Worm (Caenorhabditis elegans) whole organism, L2 larva: ENCODE data around the gene rsp-7.

ENCODE experiments used
- F13H6.1 ChIP-seq: sonication (generic microtip); optimal IDR thresholded peaks from 2 replicates; lab custom pipeline; 2016; ENCODE audit warnings: missing genetic modification characterization, missing compliant biosample characterization
- ama-1 ChIP-seq: fragments of 150-350 bp; optimal IDR thresholded peaks from 2 replicates; lab custom pipeline; 2018; ENCODE audit warnings: inconsistent platforms
- ceh-16 ChIP-seq: fragments of 150-350 bp; optimal IDR thresholded peaks from 2 replicates; lab custom pipeline; 2014; ENCODE audit warnings: missing biosample characterization, missing genetic modification characterization
- lin-13 ChIP-seq: fragments of 150-350 bp; optimal IDR thresholded peaks from 2 replicates; lab custom pipeline; 2014; ENCODE audit warnings: missing biosample characterization, missing genetic modification reagents, missing genetic modification characterization
- lin-39 ChIP-seq: fragments of 150-350 bp; optimal IDR thresholded peaks from 2 replicates; lab custom pipeline; 2014; ENCODE audit warnings: missing biosample characterization, missing genetic modification reagents, missing genetic modification characterization
- mbf-1 ChIP-seq: sonication (generic microtip); optimal IDR thresholded peaks from 2 replicates; lab custom pipeline; 2017; ENCODE audit warnings: missing biosample characterization, missing genetic modification characterization
- mdl-1 ChIP-seq, 2 experiments: fragments of 150-350 bp in 1 of 2; sonication (generic microtip) in 1 of 2; optimal IDR thresholded peaks; 2 replicates each; lab custom pipeline; 2017; ENCODE audit warnings: missing biosample characterization in 2 of 2, missing genetic modification characterization in 2 of 2
- nhr-237 ChIP-seq: fragments of 150-350 bp; optimal IDR thresholded peaks from 2 replicates; lab custom pipeline; 2014; ENCODE audit warnings: missing biosample characterization, missing genetic modification characterization
- nhr-25 ChIP-seq: fragments of 150-350 bp; sonication (generic microtip); optimal IDR thresholded peaks from 3 replicates; lab custom pipeline; 2014; ENCODE audit warnings: missing biosample characterization, missing genetic modification characterization
- skn-1 ChIP-seq: sonication (generic microtip); optimal IDR thresholded peaks from 2 replicates; lab custom pipeline; 2017; ENCODE audit warnings: missing biosample characterization, missing genetic modification characterization
- sma-3 ChIP-seq: sonication (generic microtip); optimal IDR thresholded peaks from 2 replicates; lab custom pipeline; 2016; ENCODE audit warnings: missing genetic modification reagents, missing genetic modification characterization, missing compliant biosample characterization
- snpc-4 ChIP-seq: fragments of 150-350 bp; optimal IDR thresholded peaks from 2 replicates; lab custom pipeline; 2014; ENCODE audit warnings: missing biosample characterization, missing genetic modification characterization
- ztf-11 ChIP-seq: sonication (generic microtip); optimal IDR thresholded peaks from 2 replicates; lab custom pipeline; 2017; ENCODE audit warnings: missing biosample characterization, missing genetic modification characterization

ce11 chrII:10646901-10647566 lies 12.0 kb upstream of the rsp-7 start, which contains the start of gene M28.10:
- TF ChIP-seq lin-13 (no peak), nhr-237 (tag; lab: Kevin White, UChicago) (no peak), mbf-1 (no peak), sma-3 (GFP tag; lab: Kevin White, UChicago) (no peak), ama-1 (lab: Kevin White, UChicago) (no peak), snpc-4 (no peak), lin-39 (tag; lab: Kevin White, UChicago) (no peak), skn-1 (no peak), ztf-11 (no peak), F13H6.1 (no peak), mdl-1 (tag; optimal IDR thresholded peaks at IDR 0.05; lab: Kevin White, UChicago) (no peak), nhr-25 (tag; lab: Kevin White, UChicago) (no peak), ceh-16 (tag; lab: Kevin White, UChicago) (no peak)
